Worm (Caenorhabditis elegans): ENCODE measurements around the gene F38B6.6.

- no peak for TF ChIP-seq nhr-11 (tag; optimal IDR thresholded peaks at IDR 0.05)
- TF ChIP-seq snpc-4 (tag; optimal IDR thresholded peaks at IDR 0.05): no peak
- TF ChIP-seq hlh-30 (tag; optimal IDR thresholded peaks at IDR 0.05; ENCODE audit: insufficient read depth): no peak
- TF ChIP-seq ama-1 (optimal IDR thresholded peaks at IDR 0.05): no peak
- no peak for TF ChIP-seq T26A8.4 (GFP tag; IDR thresholded peaks at IDR 0.05)
Measured at ce11 chrX:6713277-6713676, 23.4 kb upstream of the F38B6.6 start, which contains the start of gene nas-11.

Data from whole organism, L4 larva.